Fruit fly (Drosophila melanogaster): ENCODE results near the gene CG13875.

The CG13875 gene

dm6 chr3L:145998-146576 lies 33.6 kb upstream of the CG13875 start, which contains the start of gene CG6845 (continued):
- no peak for TF ChIP-seq CG3281 (GFP tag; optimal IDR thresholded peaks at IDR 0.05)
- no peak for TF ChIP-seq CG12236 (GFP tag; optimal IDR thresholded peaks at IDR 0.05)
- no peak for TF ChIP-seq CG3065 (GFP tag; optimal IDR thresholded peaks at IDR 0.05)
- peak; percentile 99 for TF ChIP-seq Dp (GFP tag; optimal IDR thresholded peaks at IDR 0.05)
- no peak for TF ChIP-seq Ptx1 (GFP tag; IDR thresholded peaks at IDR 0.05)
- TF ChIP-seq Hr51 (GFP tag; optimal IDR thresholded peaks at IDR 0.05): no peak
- no peak for TF ChIP-seq bowl (GFP tag; IDR thresholded peaks at IDR 0.05)
- TF ChIP-seq grn (GFP tag; optimal IDR thresholded peaks at IDR 0.05): no peak
- TF ChIP-seq sens (GFP tag): no peak
- TF ChIP-seq CG3163 (GFP tag; optimal IDR thresholded peaks at IDR 0.05): no peak
- no peak for TF ChIP-seq Sox102F (GFP tag; optimal IDR thresholded peaks at IDR 0.05)
- TF ChIP-seq sug (tag; optimal IDR thresholded peaks at IDR 0.05): peak; percentile 43
- TF ChIP-seq Fer3 (tag; optimal IDR thresholded peaks at IDR 0.05): no peak
- peak; percentile 93 for TF ChIP-seq CG34224 (GFP tag; IDR thresholded peaks at IDR 0.05; ENCODE audit: partially characterized antibody)
- no peak for TF ChIP-seq dm (GFP tag; optimal IDR thresholded peaks at IDR 0.05)
- TF ChIP-seq CG10979 (tag; optimal IDR thresholded peaks at IDR 0.05): no peak
- no peak for TF ChIP-seq CG3995 (GFP tag; optimal IDR thresholded peaks at IDR 0.05)
- TF ChIP-seq Nf-YB (GFP tag; optimal IDR thresholded peaks at IDR 0.05): no peak
- no peak for TF ChIP-seq CG1529 (GFP tag; optimal IDR thresholded peaks at IDR 0.05)
- no peak for TF ChIP-seq CG4820 (GFP tag; optimal IDR thresholded peaks at IDR 0.05)
- TF ChIP-seq H2.0 (GFP tag; IDR thresholded peaks at IDR 0.05): no peak
- TF ChIP-seq HLH54F (GFP tag; optimal IDR thresholded peaks at IDR 0.05): no peak
- no peak for TF ChIP-seq CG16815 (GFP tag; optimal IDR thresholded peaks at IDR 0.05)
- no peak for TF ChIP-seq CG43689 (GFP tag; IDR thresholded peaks at IDR 0.05)
- TF ChIP-seq slbo (GFP tag; IDR thresholded peaks at IDR 0.05): no peak
- TF ChIP-seq al (GFP tag; IDR thresholded peaks at IDR 0.05): no peak
- TF ChIP-seq CG6654 (GFP tag; optimal IDR thresholded peaks at IDR 0.05): no peak
- TF ChIP-seq oc (tag; optimal IDR thresholded peaks at IDR 0.05): peak; percentile 43
- no peak for TF ChIP-seq CG32532 (GFP tag; IDR thresholded peaks at IDR 0.05)
- no peak for TF ChIP-seq HmgD (GFP tag; optimal IDR thresholded peaks at IDR 0.05)
- TF ChIP-seq Gsc (GFP tag; IDR thresholded peaks at IDR 0.05): no peak
- TF ChIP-seq CG4424 (GFP tag; optimal IDR thresholded peaks at IDR 0.05): no peak
- TF ChIP-seq CG33213 (GFP tag; optimal IDR thresholded peaks at IDR 0.05): peak; percentile 33
- no peak for TF ChIP-seq gro (GFP tag; optimal IDR thresholded peaks at IDR 0.05)
- no peak for TF ChIP-seq pum (GFP tag; optimal IDR thresholded peaks at IDR 0.05)
- TF ChIP-seq vfl (GFP tag; optimal IDR thresholded peaks at IDR 0.05): no peak
- peak; percentile 73; the same call in 2 of the 3 replicates for TF ChIP-seq mld (GFP tag; IDR thresholded peaks at IDR 0.05; ENCODE audit: partially characterized antibody)
- no peak for TF ChIP-seq dan (GFP tag; IDR thresholded peaks at IDR 0.05)
- TF ChIP-seq MESR4 (GFP tag; optimal IDR thresholded peaks at IDR 0.05): no peak
- no peak for TF ChIP-seq stc (GFP tag; IDR thresholded peaks at IDR 0.05)
- no peak for TF ChIP-seq usp (GFP tag; optimal IDR thresholded peaks at IDR 0.05)
- no peak for TF ChIP-seq Hsf (GFP tag; optimal IDR thresholded peaks at IDR 0.05)
- no peak for TF ChIP-seq Chrac-16 (GFP tag; optimal IDR thresholded peaks at IDR 0.05)
- no peak for TF ChIP-seq pho (GFP tag; optimal IDR thresholded peaks at IDR 0.05)
- no peak for TF ChIP-seq Lim3 (GFP tag; IDR thresholded peaks at IDR 0.05)
- peak; percentile 72 for TF ChIP-seq unc-4 (GFP tag; IDR thresholded peaks at IDR 0.05; ENCODE audit: partially characterized antibody)
- peak; percentile 36; the same call in 1 of the 3 replicates for TF ChIP-seq Doc3 (GFP tag; IDR thresholded peaks at IDR 0.05; ENCODE audit: partially characterized antibody)
- TF ChIP-seq MTF-1 (GFP tag; optimal IDR thresholded peaks at IDR 0.05; ENCODE audit: borderline replicate concordance): no peak
- peak; percentile 34 for TF ChIP-seq phol (tag; optimal IDR thresholded peaks at IDR 0.05)
- TF ChIP-seq CG14710 (tag; optimal IDR thresholded peaks at IDR 0.05): peak; percentile 78
- no peak for TF ChIP-seq CG18619 (GFP tag; optimal IDR thresholded peaks at IDR 0.05)
- TF ChIP-seq ro (GFP tag; IDR thresholded peaks at IDR 0.05): no peak

All from whole organism, embryonic.